Worm (Caenorhabditis elegans): ENCODE measurements around the gene C16D2.1.

DNA sequence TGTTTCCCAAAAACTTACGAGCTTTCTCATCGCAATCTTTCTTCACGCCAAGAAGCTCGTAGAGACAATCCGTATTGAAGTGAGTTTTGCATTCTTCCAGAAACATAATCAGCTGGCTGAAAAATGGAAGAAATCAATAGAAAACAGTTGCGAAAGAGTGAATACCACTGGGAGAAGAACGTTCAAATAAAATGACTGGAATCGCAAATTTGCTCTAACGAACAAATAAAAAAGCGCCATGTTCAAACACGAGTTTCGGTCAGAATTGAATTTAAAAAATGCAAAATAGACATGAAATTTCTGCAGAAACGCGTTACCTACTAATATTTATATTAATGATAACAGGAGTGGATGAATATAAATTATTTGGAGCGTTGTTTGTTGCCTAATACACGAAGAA is 23.0 kb upstream of the C16D2.1 start, which contains the start of gene dnj-23:
- no peak for TF ChIP-seq lin-11 (tag; optimal IDR thresholded peaks at IDR 0.05)
- no peak for TF ChIP-seq ceh-14 (tag; optimal IDR thresholded peaks at IDR 0.05)
- no peak for TF ChIP-seq pha-4 (tag; optimal IDR thresholded peaks at IDR 0.05)
- no peak for TF ChIP-seq lim-6 (tag; optimal IDR thresholded peaks at IDR 0.05)
- no peak for TF ChIP-seq ama-1 (optimal IDR thresholded peaks at IDR 0.05)
- no peak for TF ChIP-seq hlh-15 (tag; optimal IDR thresholded peaks at IDR 0.05)
- no peak for TF ChIP-seq K02D7.2 (tag; optimal IDR thresholded peaks at IDR 0.05)
- no peak for TF ChIP-seq elt-2 (tag; optimal IDR thresholded peaks at IDR 0.05)
- TF ChIP-seq ceh-45 (GFP tag; IDR thresholded peaks at IDR 0.05): no peak

Measured in whole organism, late embryonic.